Worm (Caenorhabditis elegans) whole organism, early embryonic: ENCODE results near the gene his-69.
A peak's percentile ranks its signal among the peaks of the same experiment; 100 is the strongest.

Experiments
- B0310.2 ChIP-seq: sonication (generic microtip); optimal IDR thresholded peaks from 2 replicates; lab custom pipeline; 2016; ENCODE audit warnings: mild to moderate bottlenecking, missing genetic modification characterization, missing compliant biosample characterization
- F13C5.2 ChIP-seq: sonication (generic microtip); optimal IDR thresholded peaks from 2 replicates; lab custom pipeline; 2017; ENCODE audit warnings: mild to moderate bottlenecking, missing genetic modification characterization, inconsistent platforms, missing compliant biosample characterization
- aly-1 ChIP-seq: sonication (generic microtip); optimal IDR thresholded peaks from 2 replicates; lab custom pipeline; 2016; ENCODE audit warnings: missing genetic modification characterization, missing compliant biosample characterization
- ama-1 ChIP-seq: fragments of 150-350 bp; optimal IDR thresholded peaks from 2 replicates; lab custom pipeline; 2014
- ceh-13 ChIP-seq: fragments of 200-800 bp; sonication (Bioruptor generic); optimal IDR thresholded peaks from 2 replicates; lab custom pipeline; 2018; ENCODE audit warnings: mild to moderate bottlenecking, missing genetic modification characterization, missing compliant biosample characterization
- ceh-36 ChIP-seq: sonication (generic microtip); optimal IDR thresholded peaks from 2 replicates; lab custom pipeline; 2016; ENCODE audit warnings: missing genetic modification characterization, inconsistent platforms, missing compliant biosample characterization
- ets-7 ChIP-seq: sonication (generic microtip); optimal IDR thresholded peaks from 2 replicates; lab custom pipeline; 2016; ENCODE audit warnings: missing genotype, missing genetic modification characterization, missing compliant biosample characterization
- flt-1 ChIP-seq: fragments of 200-800 bp; sonication (Bioruptor generic); IDR thresholded peaks from 2 replicates; pipeline ENCODE4 v1.3.6; 2022; ENCODE audit warnings: missing genetic modification characterization, missing compliant biosample characterization
- hmbx-1 ChIP-seq: sonication (generic microtip); optimal IDR thresholded peaks from 2 replicates; lab custom pipeline; 2016; ENCODE audit warnings: mild to moderate bottlenecking, missing genetic modification characterization, missing compliant biosample characterization
- hmg-4 ChIP-seq: fragments of 200-800 bp; sonication (Bioruptor generic); optimal IDR thresholded peaks from 2 replicates; lab custom pipeline; 2018; ENCODE audit warnings: mild to moderate bottlenecking, missing genetic modification characterization, missing compliant biosample characterization
- hnd-1 ChIP-seq: sonication (generic microtip); optimal IDR thresholded peaks from 2 replicates; lab custom pipeline; 2016; ENCODE audit warnings: missing genetic modification characterization, missing compliant biosample characterization
- pes-1 ChIP-seq: fragments of 200-800 bp; sonication (Bioruptor generic); IDR thresholded peaks from 2 replicates; pipeline ENCODE4 v1.3.6; 2022; ENCODE audit warnings: missing genetic modification reagents, missing genetic modification characterization, missing compliant biosample characterization
- scrt-1 ChIP-seq: fragments of 200-800 bp; sonication (Bioruptor generic); IDR thresholded peaks from 2 replicates; pipeline ENCODE4 v1.3.6; 2022; ENCODE audit warnings: missing genetic modification characterization, missing compliant biosample characterization
- sea-1 ChIP-seq: fragments of 200-800 bp; sonication (Bioruptor generic); conservative IDR thresholded peaks from 2 replicates; pipeline ENCODE4 v1.3.6; 2022; ENCODE audit warnings: missing genetic modification characterization, missing compliant biosample characterization
- tbx-11 ChIP-seq: fragments of 200-800 bp; sonication (Bioruptor generic); IDR thresholded peaks from 2 replicates; pipeline ENCODE4 v1.3.6; 2022; ENCODE audit warnings: missing genetic modification characterization, missing compliant biosample characterization
- tbx-37 ChIP-seq: fragments of 200-800 bp; sonication (Bioruptor generic); conservative IDR thresholded peaks from 2 replicates; pipeline ENCODE4 v1.3.6; 2022; ENCODE audit warnings: missing genetic modification reagents, missing genetic modification characterization, missing compliant biosample characterization
- tra-4 ChIP-seq: sonication (generic microtip); optimal IDR thresholded peaks from 2 replicates; lab custom pipeline; 2017; ENCODE audit warnings: missing genetic modification characterization, missing compliant biosample characterization

Gene his-69

ce11 chrIII:4090773-4091172 lies 32.2 kb upstream of the his-69 start, which contains the start of gene C03C10.2:
TSS of gene C03C10.2 (plus strand) at chrIII:4091073.
- TF ChIP-seq F13C5.2 (tag; lab: Kevin White, UChicago): no peak
- no peak for TF ChIP-seq flt-1
- TF ChIP-seq tbx-37 (GFP tag; lab: Robert Waterston, UW): no peak

DNA sequence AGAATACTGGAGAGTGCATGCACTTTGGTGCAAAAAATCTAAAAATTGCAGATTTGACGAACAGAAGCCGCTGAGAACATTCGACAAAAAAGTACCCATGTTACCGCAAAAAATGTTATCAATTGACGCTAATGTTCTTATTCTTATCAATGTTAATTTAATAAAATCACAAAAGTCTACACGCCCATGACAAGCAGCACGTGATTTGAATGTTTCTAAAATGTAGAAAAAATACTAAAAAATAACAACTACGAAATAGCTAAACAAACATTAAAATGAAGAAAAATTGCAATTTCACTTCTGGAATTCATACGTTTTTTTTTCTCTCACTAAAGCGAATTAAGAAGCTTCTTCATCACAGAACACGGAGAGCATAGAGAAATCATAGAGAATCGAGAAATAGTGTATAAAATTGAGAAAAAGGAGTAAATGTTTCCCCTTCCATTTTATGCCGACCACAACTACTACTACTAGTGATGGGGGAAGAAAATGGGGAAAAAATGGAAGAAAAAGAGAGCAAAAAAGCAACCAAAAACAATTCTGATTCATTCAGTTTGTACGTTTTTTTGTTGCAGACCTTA lies 29.9 kb upstream of the his-69 start:
- no peak for TF ChIP-seq B0310.2 (tag; lab: Kevin White, UChicago)
- TF ChIP-seq ama-1 (lab: Kevin White, UChicago): no peak
- no peak for TF ChIP-seq scrt-1 (GFP tag; lab: Robert Waterston, UW)

ce11 chrIII:4087565-4087964 lies 29.0 kb upstream of the his-69 start:
- TF ChIP-seq tbx-37 (GFP tag; lab: Robert Waterston, UW): no peak
- TF ChIP-seq hnd-1 (tag; lab: Kevin White, UChicago): no peak
- peak; percentile 53 for TF ChIP-seq hmg-4 (GFP tag; lab: Kevin White, UChicago)
- TF ChIP-seq ets-7 (tag; lab: Kevin White, UChicago): no peak
- no peak for TF ChIP-seq scrt-1 (GFP tag; lab: Robert Waterston, UW)
- no peak for TF ChIP-seq tra-4 (tag; lab: Kevin White, UChicago)
- TF ChIP-seq tbx-11 (GFP tag; lab: Robert Waterston, UW): no peak
- peak; percentile 50 for TF ChIP-seq F13C5.2 (tag; lab: Kevin White, UChicago)
- TF ChIP-seq ceh-13: no peak
- no peak for TF ChIP-seq ama-1 (lab: Kevin White, UChicago)

- TF ChIP-seq scrt-1 (GFP tag; lab: Robert Waterston, UW) (no peak), ama-1 (lab: Kevin White, UChicago) (no peak), pes-1 (GFP tag; lab: Robert Waterston, UW) (no peak), flt-1 (no peak), hnd-1 (tag; lab: Kevin White, UChicago) (no peak), aly-1 (tag; lab: Kevin White, UChicago) (no peak), ets-7 (tag; lab: Kevin White, UChicago) (no peak), F13C5.2 (tag; lab: Kevin White, UChicago) (no peak), sea-1 (no peak), B0310.2 (tag; lab: Kevin White, UChicago) (no peak), hmg-4 (GFP tag; lab: Kevin White, UChicago) (no peak), tbx-11 (GFP tag; lab: Robert Waterston, UW) (no peak)
Observed at ce11 chrIII:4087064-4087463, 28.5 kb upstream of the his-69 start.

ce11 chrIII:4086536-4086935 lies 28.0 kb upstream of the his-69 start, which contains the start of gene kin-19:
TSS of gene kin-19 (minus strand) at chrIII:4086636.
- no peak for TF ChIP-seq F13C5.2 (tag; lab: Kevin White, UChicago)
- no peak for TF ChIP-seq tbx-37 (GFP tag; lab: Robert Waterston, UW)
- TF ChIP-seq flt-1: no peak

ce11 chrIII:4085657-4086056 lies 27.1 kb upstream of the his-69 start:
- no peak for TF ChIP-seq ets-7 (tag; lab: Kevin White, UChicago)
- no peak for TF ChIP-seq B0310.2 (tag; lab: Kevin White, UChicago)
- TF ChIP-seq hmbx-1: no peak
- no peak for TF ChIP-seq tra-4 (tag; lab: Kevin White, UChicago)
- TF ChIP-seq tbx-37 (GFP tag; lab: Robert Waterston, UW): no peak
- no peak for TF ChIP-seq tbx-11 (GFP tag; lab: Robert Waterston, UW)

DNA sequence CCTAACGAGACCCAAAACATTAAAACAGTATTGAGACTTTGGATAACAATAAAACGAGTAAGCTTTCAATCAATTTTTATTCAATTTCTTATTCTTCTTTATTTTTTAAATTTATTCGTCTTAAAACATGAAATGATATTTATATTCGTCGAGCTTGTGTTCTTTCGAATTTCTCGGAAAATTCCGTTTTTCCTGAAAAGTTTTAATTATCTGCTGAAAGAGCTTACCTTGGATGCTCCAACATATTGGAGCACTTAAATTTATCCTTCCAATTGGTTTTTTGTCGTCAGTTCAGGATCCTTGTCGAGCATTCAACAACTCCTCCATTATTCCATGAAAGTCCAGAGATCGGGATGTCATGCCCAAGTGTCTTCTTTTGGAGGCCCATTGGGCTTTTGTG lies 24.9 kb upstream of the his-69 start:
- no peak for TF ChIP-seq tra-4 (tag; lab: Kevin White, UChicago)
- TF ChIP-seq hmbx-1: no peak
- no peak for TF ChIP-seq hnd-1 (tag; lab: Kevin White, UChicago)
- no peak for TF ChIP-seq hmg-4 (GFP tag; lab: Kevin White, UChicago)
- no peak for TF ChIP-seq ama-1 (lab: Kevin White, UChicago)
- no peak for TF ChIP-seq ceh-13
- TF ChIP-seq tbx-37 (GFP tag; lab: Robert Waterston, UW): no peak
- TF ChIP-seq ceh-36 (tag; lab: Kevin White, UChicago): no peak
- no peak for TF ChIP-seq scrt-1 (GFP tag; lab: Robert Waterston, UW)
- no peak for TF ChIP-seq sea-1
- TF ChIP-seq F13C5.2 (tag; lab: Kevin White, UChicago): no peak
- no peak for TF ChIP-seq pes-1 (GFP tag; lab: Robert Waterston, UW)
- TF ChIP-seq flt-1: no peak
- TF ChIP-seq B0310.2 (tag; lab: Kevin White, UChicago): no peak
- TF ChIP-seq tbx-11 (GFP tag; lab: Robert Waterston, UW): no peak
- no peak for TF ChIP-seq aly-1 (tag; lab: Kevin White, UChicago)

DNA sequence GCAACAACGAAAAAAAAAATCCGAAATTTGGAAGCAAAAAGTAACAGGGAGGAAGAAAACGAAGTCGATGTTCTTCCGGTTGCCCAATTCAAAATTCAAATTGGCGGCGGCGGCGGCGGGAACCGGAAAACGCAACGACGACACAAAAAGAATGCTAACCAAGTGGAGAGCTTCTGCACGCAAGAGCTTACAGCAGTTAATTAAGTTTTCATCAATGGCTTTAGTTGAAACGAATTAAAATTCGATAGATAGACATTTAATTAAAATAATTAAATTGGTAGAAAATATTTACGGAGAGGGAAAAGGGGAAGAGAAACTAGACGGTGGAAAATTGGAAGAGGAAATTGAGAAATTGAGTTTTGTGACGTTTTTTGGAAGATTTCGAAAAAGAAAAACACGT lies 11.7 kb upstream of the his-69 start:
- no peak for TF ChIP-seq hmbx-1
- TF ChIP-seq flt-1: no peak
- TF ChIP-seq tbx-37 (GFP tag; lab: Robert Waterston, UW): no peak
- no peak for TF ChIP-seq tra-4 (tag; lab: Kevin White, UChicago)
- TF ChIP-seq tbx-11 (GFP tag; lab: Robert Waterston, UW): no peak
- no peak for TF ChIP-seq scrt-1 (GFP tag; lab: Robert Waterston, UW)
- no peak for TF ChIP-seq B0310.2 (tag; lab: Kevin White, UChicago)
- TF ChIP-seq ceh-13: no peak
- no peak for TF ChIP-seq ets-7 (tag; lab: Kevin White, UChicago)
- TF ChIP-seq ceh-36 (tag; lab: Kevin White, UChicago): no peak
- TF ChIP-seq sea-1: no peak
- TF ChIP-seq F13C5.2 (tag; lab: Kevin White, UChicago): no peak
- no peak for TF ChIP-seq aly-1 (tag; lab: Kevin White, UChicago)
- no peak for TF ChIP-seq pes-1 (GFP tag; lab: Robert Waterston, UW)
- no peak for TF ChIP-seq hmg-4 (GFP tag; lab: Kevin White, UChicago)
- TF ChIP-seq hnd-1 (tag; lab: Kevin White, UChicago): no peak
- TF ChIP-seq ama-1 (lab: Kevin White, UChicago): no peak
